Worm (Caenorhabditis elegans) whole organism, L3 larva: Measurements from ENCODE around the gene sri-57.
"Not testable (repeated sequence)": the region's sequence is repeated elsewhere in the genome, so short reads cannot be mapped to it uniquely, and the experiment has no call there.

Source experiments
- R02D3.7 ChIP-seq: fragments of 150-350 bp; optimal IDR thresholded peaks from 2 replicates; lab custom pipeline; 2014; ENCODE audit warnings: missing biosample characterization, missing genetic modification characterization
- ZK546.5 ChIP-seq: sonication (generic microtip); optimal IDR thresholded peaks from 2 replicates; lab custom pipeline; 2017; ENCODE audit warnings: missing biosample characterization, missing genetic modification characterization
- ama-1 ChIP-seq: fragments of 150-350 bp; optimal IDR thresholded peaks from 2 replicates; lab custom pipeline; 2018
- ceh-16 ChIP-seq: sonication (generic microtip); optimal IDR thresholded peaks from 2 replicates; lab custom pipeline; 2017; ENCODE audit warnings: missing biosample characterization, missing genetic modification characterization
- ceh-28 ChIP-seq: fragments of 150-350 bp; optimal IDR thresholded peaks from 2 replicates; lab custom pipeline; 2014; ENCODE audit warnings: missing biosample characterization, missing genetic modification reagents, missing genetic modification characterization
- ceh-82 ChIP-seq: fragments of 150-350 bp; optimal IDR thresholded peaks from 2 replicates; lab custom pipeline; 2014; ENCODE audit warnings: missing biosample characterization, missing genetic modification characterization
- ceh-9 ChIP-seq: sonication (generic microtip); optimal IDR thresholded peaks from 2 replicates; lab custom pipeline; 2018; ENCODE audit warnings: missing biosample characterization, missing genetic modification characterization
- egl-5 ChIP-seq: fragments of 150-350 bp; optimal IDR thresholded peaks from 2 replicates; lab custom pipeline; 2017; ENCODE audit warnings: missing biosample characterization, missing genetic modification reagents, missing genetic modification characterization, inconsistent platforms
- elt-1 ChIP-seq: fragments of 150-350 bp; optimal IDR thresholded peaks from 2 replicates; lab custom pipeline; 2014; ENCODE audit warnings: missing biosample characterization, missing genetic modification characterization
- elt-2 ChIP-seq: sonication (generic microtip); optimal IDR thresholded peaks from 2 replicates; lab custom pipeline; 2016; ENCODE audit warnings: missing genetic modification reagents, mild to moderate bottlenecking, missing genetic modification characterization, missing compliant biosample characterization
- elt-3 ChIP-seq, 3 experiments: fragments of 150-350 bp in 1 of 3; sonication (generic microtip) in 2 of 3; optimal IDR thresholded peaks; 2 replicates in 2 of 3; 4 replicates in 1 of 3; lab custom pipeline; 2014 to 2017; ENCODE audit warnings: missing biosample characterization in 3 of 3, missing genetic modification characterization in 3 of 3
- jun-1 ChIP-seq: fragments of 150-350 bp; optimal IDR thresholded peaks from 2 replicates; lab custom pipeline; 2014; ENCODE audit warnings: missing biosample characterization, missing genetic modification reagents, missing genetic modification characterization
- lsy-12 ChIP-seq: sonication (generic microtip); optimal IDR thresholded peaks from 2 replicates; lab custom pipeline; 2016; ENCODE audit warnings: mild to moderate bottlenecking, missing genetic modification characterization, missing compliant biosample characterization
- nfya-1 ChIP-seq: sonication (generic microtip); optimal IDR thresholded peaks from 2 replicates; lab custom pipeline; 2017; ENCODE audit warnings: missing genetic modification characterization, mild to moderate bottlenecking, missing compliant biosample characterization, antibody characterized with exemption, moderate library complexity; ENCODE audit not compliant: insufficient read depth
- nhr-11 ChIP-seq: fragments of 150-350 bp; optimal IDR thresholded peaks from 2 replicates; lab custom pipeline; 2014; ENCODE audit warnings: missing biosample characterization, missing genetic modification characterization
- nhr-12 ChIP-seq: fragments of 150-350 bp; optimal IDR thresholded peaks from 2 replicates; lab custom pipeline; 2014; ENCODE audit warnings: missing biosample characterization, missing genetic modification characterization
- nhr-23 ChIP-seq: fragments of 150-350 bp; optimal IDR thresholded peaks from 2 replicates; lab custom pipeline; 2014; ENCODE audit warnings: missing biosample characterization, missing genetic modification reagents, missing genetic modification characterization
- nhr-76 ChIP-seq: fragments of 150-350 bp; sonication (generic microtip); optimal IDR thresholded peaks from 5 replicates; lab custom pipeline; 2014; ENCODE audit warnings: missing biosample characterization, missing genetic modification characterization
- nhr-77 ChIP-seq: fragments of 150-350 bp; optimal IDR thresholded peaks from 2 replicates; lab custom pipeline; 2014; ENCODE audit warnings: missing biosample characterization, missing genetic modification characterization
- pha-4 ChIP-seq: fragments of 150-350 bp; optimal IDR thresholded peaks from 2 replicates; lab custom pipeline; 2014; ENCODE audit warnings: missing biosample characterization, missing genetic modification reagents, missing genetic modification characterization
- pqm-1 ChIP-seq: fragments of 150-350 bp; optimal IDR thresholded peaks from 2 replicates; lab custom pipeline; 2017; ENCODE audit warnings: missing biosample characterization, missing genetic modification characterization, inconsistent platforms
- sea-2 ChIP-seq: fragments of 150-350 bp; sonication (generic microtip); optimal IDR thresholded peaks from 4 replicates; lab custom pipeline; 2014; ENCODE audit warnings: missing biosample characterization, missing genetic modification reagents, missing genetic modification characterization
- skn-1 ChIP-seq: fragments of 150-350 bp; optimal IDR thresholded peaks from 2 replicates; lab custom pipeline; 2014; ENCODE audit warnings: missing biosample characterization, missing genetic modification characterization
- snpc-4 ChIP-seq: fragments of 150-350 bp; optimal IDR thresholded peaks from 2 replicates; lab custom pipeline; 2014; ENCODE audit warnings: missing biosample characterization, missing genetic modification characterization
- tbx-2 ChIP-seq: sonication (generic microtip); optimal IDR thresholded peaks from 2 replicates; lab custom pipeline; 2016; ENCODE audit warnings: mild to moderate bottlenecking, missing genetic modification characterization, missing compliant biosample characterization
- unc-39 ChIP-seq: sonication (generic microtip); optimal IDR thresholded peaks from 4 replicates; lab custom pipeline; 2017; ENCODE audit warnings: missing biosample characterization, missing genetic modification characterization
- unc-62 ChIP-seq: fragments of 150-350 bp; sonication (generic microtip); optimal IDR thresholded peaks from 4 replicates; lab custom pipeline; 2014; ENCODE audit warnings: missing biosample characterization, missing genetic modification reagents, missing genetic modification characterization
- zag-1 ChIP-seq: fragments of 150-350 bp; optimal IDR thresholded peaks from 2 replicates; lab custom pipeline; 2014; ENCODE audit warnings: missing biosample characterization, missing genetic modification characterization
- ztf-11 ChIP-seq: fragments of 150-350 bp; optimal IDR thresholded peaks from 2 replicates; lab custom pipeline; 2014; ENCODE audit warnings: missing biosample characterization, missing genetic modification characterization
- ztf-4 ChIP-seq: fragments of 150-350 bp; optimal IDR thresholded peaks from 2 replicates; lab custom pipeline; 2014; ENCODE audit warnings: missing biosample characterization, missing genetic modification characterization

Gene sri-57

ce11 chrII:2681118-2681517 is 8.9 kb upstream of the sri-57 start, which contains the start of gene F34D6.1:
F34D6.1 (minus strand) TSS chrII:2681218.
- TF ChIP-seq tbx-2 (no peak), ceh-16 (no peak)

DNA sequence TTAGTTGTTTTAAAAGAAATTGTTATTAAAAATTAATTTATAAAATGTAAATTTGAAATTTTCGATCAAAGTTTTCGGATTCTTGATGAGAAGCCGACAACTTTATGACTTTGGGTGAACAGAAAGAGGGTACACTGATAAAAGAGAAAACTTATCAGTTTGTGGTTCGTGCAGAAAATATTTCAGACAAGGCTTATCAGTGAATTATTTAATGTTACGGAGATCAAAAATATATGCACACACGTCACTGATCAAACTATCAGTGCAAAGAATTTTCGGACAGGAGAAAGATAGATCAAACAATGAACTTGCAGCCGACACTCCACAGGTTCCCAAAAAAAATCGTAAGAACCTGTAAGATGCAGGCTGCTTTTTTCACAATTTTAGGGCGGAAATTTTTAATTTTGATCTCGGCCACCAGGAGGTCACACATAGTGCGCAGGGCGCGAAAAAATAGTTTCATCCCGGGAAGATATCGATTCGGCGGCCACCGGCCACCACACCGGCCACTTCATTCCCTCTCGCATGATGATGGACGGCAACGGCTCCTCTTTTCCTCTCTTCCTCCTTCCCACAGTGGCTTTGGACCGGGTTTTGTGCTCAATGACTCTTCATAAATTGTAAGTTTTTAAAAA is 5.4 kb upstream of the sri-57 start, which contains the start of gene F22E5.17:
Gene F22E5.17 (plus strand): TSS at position 508 of the 635 bp plus-strand sequence.
- TF ChIP-seq pqm-1: peak; percentile 69
- peak; percentile 94 for TF ChIP-seq elt-2 (tag; lab: Kevin White, UChicago)
- TF ChIP-seq ztf-11 (tag; lab: Kevin White, UChicago): no peak
- TF ChIP-seq skn-1 (tag; lab: Kevin White, UChicago): peak; percentile 4

DNA sequence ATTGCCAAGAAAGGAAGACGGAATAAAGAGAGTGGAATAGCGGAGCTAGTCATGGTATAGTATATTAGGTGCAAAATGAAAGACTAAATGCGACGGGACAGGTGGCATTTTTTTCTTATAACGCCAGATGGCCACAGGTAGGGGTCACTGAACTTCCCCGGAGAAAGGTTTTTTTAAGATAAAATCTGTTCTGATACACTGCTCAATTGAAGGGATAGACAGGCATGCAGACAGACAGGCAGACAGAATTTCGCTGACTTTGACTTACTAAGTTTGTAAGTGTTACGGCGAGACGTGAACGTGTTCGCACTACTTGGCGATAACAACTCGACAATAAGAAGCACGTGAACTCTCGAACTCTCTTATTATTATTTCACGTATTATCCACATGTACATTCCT is 1.3 kb upstream of the sri-57 start, which contains the start of the genes F22E5.20 and F22E5.1:
Gene F22E5.20 (minus strand): TSS at position 101 of the 400 bp plus-strand sequence.
Gene F22E5.1 (plus strand): TSS at position 242 of the 400 bp plus-strand sequence.
- TF ChIP-seq unc-62; egl-5 (tag; lab: Kevin White, UChicago); ceh-9 (tag; lab: Kevin White, UChicago): not testable (repeated sequence)

DNA sequence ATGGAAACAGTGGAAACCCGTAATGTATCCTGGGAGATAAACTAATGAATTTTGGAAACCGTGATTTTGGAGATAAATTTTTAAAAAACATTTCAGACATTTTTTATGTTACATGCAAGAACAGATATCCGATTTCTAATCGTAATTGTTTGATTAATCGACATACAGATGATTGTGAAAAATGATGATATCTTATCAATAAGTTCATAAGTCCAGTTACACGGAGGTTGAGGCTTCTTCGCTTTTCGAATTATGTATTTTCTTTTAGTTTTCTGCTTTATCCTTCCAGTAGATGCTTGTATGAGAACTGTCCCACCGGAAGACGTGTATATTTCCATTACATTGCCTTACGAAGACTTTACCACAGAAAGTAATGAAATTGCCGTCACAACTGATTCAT is 6.6 kb downstream of the sri-57 start, which contains the start of gene F22E5.22:
Gene F22E5.22 (plus strand): TSS at position 301 of the 400 bp plus-strand sequence.
- no peak for TF ChIP-seq snpc-4 (tag; lab: Kevin White, UChicago)
- no peak for TF ChIP-seq nfya-1 (tag; lab: Kevin White, UChicago)
- TF ChIP-seq nhr-77 (tag; lab: Kevin White, UChicago): no peak
- no peak for TF ChIP-seq nhr-76 (tag; lab: Kevin White, UChicago)
- TF ChIP-seq nhr-11: no peak
- TF ChIP-seq ztf-11 (tag; lab: Kevin White, UChicago): no peak
- no peak for TF ChIP-seq ceh-82
- no peak for TF ChIP-seq skn-1 (tag; lab: Kevin White, UChicago)
- TF ChIP-seq, all 47 proteins: peak for 0

- TF ChIP-seq ceh-28, elt-2, nfya-1 (tag; lab: Kevin White, UChicago): not testable (repeated sequence)
Measured at ce11 chrII:2665081-2665480, 7.1 kb downstream of the sri-57 start, which contains the start of gene F22E5.2. F22E5.2 (plus strand) TSS chrII:2665381.

DNA sequence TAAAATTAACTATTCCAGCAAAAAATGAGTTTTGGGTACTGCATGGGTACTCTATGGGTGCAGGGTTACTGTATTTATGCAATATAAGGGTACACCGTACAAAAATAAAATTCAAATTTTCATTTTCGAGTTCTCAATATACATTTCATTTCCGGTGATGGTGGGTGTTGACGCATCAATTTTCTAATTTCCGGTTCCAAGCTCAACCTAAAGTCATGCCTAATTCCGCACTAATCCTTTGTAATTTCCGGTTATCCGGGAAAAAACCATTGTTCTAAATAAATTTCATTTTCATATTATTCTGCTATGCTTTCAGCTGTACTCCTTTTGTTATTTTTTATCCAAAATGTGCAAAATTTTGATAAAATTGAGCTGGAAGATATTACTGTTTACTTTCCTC is 12.9 kb downstream of the sri-57 start, which contains the start of gene gcy-21:
Gene gcy-21 (plus strand): TSS at position 301 of the 400 bp plus-strand sequence.
- no peak for TF ChIP-seq pha-4 (tag; lab: Kevin White, UChicago)
- TF ChIP-seq ama-1 (lab: Kevin White, UChicago): no peak
- no peak for TF ChIP-seq ZK546.5
- no peak for TF ChIP-seq unc-39 (tag; lab: Kevin White, UChicago)
- TF ChIP-seq lsy-12: no peak
- no peak for TF ChIP-seq ztf-4 (tag; lab: Kevin White, UChicago)
- no peak for TF ChIP-seq pqm-1
- TF ChIP-seq snpc-4 (tag; lab: Kevin White, UChicago): no peak
- no peak for TF ChIP-seq nhr-12 (tag; lab: Kevin White, UChicago)
- no peak for TF ChIP-seq jun-1 (tag; lab: Kevin White, UChicago)
- TF ChIP-seq nhr-23 (tag; lab: Kevin White, UChicago): no peak
- no peak for TF ChIP-seq egl-5 (tag; lab: Kevin White, UChicago)
- TF ChIP-seq zag-1 (tag; lab: Kevin White, UChicago): no peak
- TF ChIP-seq nhr-77 (tag; lab: Kevin White, UChicago): no peak
- no peak for TF ChIP-seq elt-3 (tag; optimal IDR thresholded peaks at IDR 0.05; lab: Kevin White, UChicago)
- no peak for TF ChIP-seq R02D3.7 (tag; lab: Kevin White, UChicago)
- TF ChIP-seq unc-62: no peak
- TF ChIP-seq elt-1: no peak
- TF ChIP-seq sea-2: no peak
